Fruit fly (Drosophila melanogaster): Measurements from ENCODE around the gene toc.

Gene toc

dm6 chr2L:3057951-3058771 lies 86.4 kb downstream of the toc start (continued):
- TF ChIP-seq en (GFP tag; optimal IDR thresholded peaks at IDR 0.05) = peak; percentile 73
- TF ChIP-seq HHEX (GFP tag; optimal IDR thresholded peaks at IDR 0.05) = peak; percentile 33
- TF ChIP-seq corto (GFP tag; optimal IDR thresholded peaks at IDR 0.05) = no peak
- TF ChIP-seq CG7987 (GFP tag; optimal IDR thresholded peaks at IDR 0.05) = peak; percentile 97
- TF ChIP-seq HmgZ (tag; optimal IDR thresholded peaks at IDR 0.05) = peak; percentile 40
- TF ChIP-seq NFAT (GFP tag; IDR thresholded peaks at IDR 0.05) = peak; percentile 44; the same call in 1 of the 2 replicates
- TF ChIP-seq sens (GFP tag) = peak; percentile 69
- peak; percentile 94 for TF ChIP-seq mirr (GFP tag; optimal IDR thresholded peaks at IDR 0.05)

dm6 chr2L:3056448-3056790 lies 88.2 kb downstream of the toc start, which contains the start of gene FASN1:
FASN1 (plus strand) TSS chr2L:3056598.
- TF ChIP-seq tx (GFP tag; optimal IDR thresholded peaks at IDR 0.05) (no peak), repo (GFP tag; optimal IDR thresholded peaks at IDR 0.05) (no peak), Blimp-1 (GFP tag; optimal IDR thresholded peaks at IDR 0.05) (no peak), CG9437 (GFP tag; optimal IDR thresholded peaks at IDR 0.05) (no peak), CG9817 (tag; optimal IDR thresholded peaks at IDR 0.05) (no peak), stc (GFP tag; IDR thresholded peaks at IDR 0.05) (no peak), Jarid2 (GFP tag; optimal IDR thresholded peaks at IDR 0.05) (peak; percentile 80), Ets65A (GFP tag) (peak; percentile 85), CG6175 (GFP tag; IDR thresholded peaks at IDR 0.05) (0 out of 3 replicates have a peak, but pooled peaks have one; percentile 25), wek (GFP tag; optimal IDR thresholded peaks at IDR 0.05) (peak; percentile 28), Gug (GFP tag; IDR thresholded peaks at IDR 0.05) (peak; percentile 70; the same call in 2 of the 4 replicates), CG18619 (GFP tag; optimal IDR thresholded peaks at IDR 0.05) (no peak), CG14860 (GFP tag; IDR thresholded peaks at IDR 0.05; ENCODE audit: partially characterized antibody) (0 out of 3 replicates have a peak, but pooled peaks have one; percentile 36), Tbp (GFP tag; optimal IDR thresholded peaks at IDR 0.05) (no peak), CG11398 (GFP tag; optimal IDR thresholded peaks at IDR 0.05) (peak; percentile 27), unc-4 (GFP tag; IDR thresholded peaks at IDR 0.05; ENCODE audit: partially characterized antibody) (0 out of 2 replicates have a peak, but pooled peaks have one; percentile 24), da (GFP tag; optimal IDR thresholded peaks at IDR 0.05) (no peak), CG10543 (GFP tag; optimal IDR thresholded peaks at IDR 0.05) (peak; percentile 69), nerfin-1 (tag; optimal IDR thresholded peaks at IDR 0.05) (peak; percentile 12), ftz-f1 (GFP tag; optimal IDR thresholded peaks at IDR 0.05) (no peak), pum (GFP tag; optimal IDR thresholded peaks at IDR 0.05) (no peak), CG8359 (GFP tag; optimal IDR thresholded peaks at IDR 0.05; ENCODE audit: borderline replicate concordance) (no peak), CG7786 (GFP tag; optimal IDR thresholded peaks at IDR 0.05) (no peak), CG15514 (GFP tag; optimal IDR thresholded peaks at IDR 0.05) (peak; percentile 34), CG12391 (tag; optimal IDR thresholded peaks at IDR 0.05) (no peak), so (GFP tag; IDR thresholded peaks at IDR 0.05) (0 out of 3 replicates have a peak, but pooled peaks have one; percentile 24), CG6683 (GFP tag; optimal IDR thresholded peaks at IDR 0.05) (no peak), CG32772 (GFP tag; IDR thresholded peaks at IDR 0.05) (no peak), vfl (GFP tag; optimal IDR thresholded peaks at IDR 0.05) (no peak), sob (GFP tag; IDR thresholded peaks at IDR 0.05) (0 out of 2 replicates have a peak, but pooled peaks have one; percentile 22), CG4617 (GFP tag; optimal IDR thresholded peaks at IDR 0.05; ENCODE audit: borderline replicate concordance) (no peak), gro (GFP tag; optimal IDR thresholded peaks at IDR 0.05) (peak; percentile 59), CG13775 (GFP tag; optimal IDR thresholded peaks at IDR 0.05) (no peak), eyg (GFP tag; optimal IDR thresholded peaks at IDR 0.05) (no peak), Aef1 (GFP tag; IDR thresholded peaks at IDR 0.05) (no peak), bbx (GFP tag; IDR thresholded peaks at IDR 0.05; ENCODE audit: partially characterized antibody) (peak; percentile 49; the same call in 1 of the 2 replicates), ERR (GFP tag; optimal IDR thresholded peaks at IDR 0.05) (no peak), CG7963 (GFP tag; IDR thresholded peaks at IDR 0.05; ENCODE audit: partially characterized antibody) (no peak), lmd (GFP tag; IDR thresholded peaks at IDR 0.05) (no peak), Myb (GFP tag; optimal IDR thresholded peaks at IDR 0.05) (peak; percentile 31)
